Worm (Caenorhabditis elegans) whole organism, midembryonic: ENCODE measurements around the gene acdh-12.
A peak's percentile ranks its signal among the peaks of the same experiment; 100 is the strongest.

Source experiments
- T22C8.4 ChIP-seq: fragments of 200-800 bp; sonication (Bioruptor generic); IDR thresholded peaks from 2 replicates; pipeline ENCODE4 v1.3.6; 2022; ENCODE audit warnings: missing genetic modification characterization, missing compliant biosample characterization
- cog-1 ChIP-seq: sonication (generic microtip); optimal IDR thresholded peaks from 2 replicates; lab custom pipeline; 2016; ENCODE audit warnings: missing genetic modification characterization, missing compliant biosample characterization
- flt-1 ChIP-seq: fragments of 200-800 bp; sonication (Bioruptor generic); IDR thresholded peaks from 2 replicates; pipeline ENCODE4 v1.3.6; 2022; ENCODE audit warnings: missing genetic modification characterization, missing compliant biosample characterization
- klf-2 ChIP-seq: fragments of 200-800 bp; sonication (Bioruptor generic); conservative IDR thresholded peaks from 2 replicates; pipeline ENCODE4 v1.3.6; 2022; ENCODE audit warnings: missing genetic modification reagents, missing genetic modification characterization, missing compliant biosample characterization
- med-1 ChIP-seq: sonication (generic microtip); optimal IDR thresholded peaks from 2 replicates; lab custom pipeline; 2017; ENCODE audit warnings: missing genetic modification characterization, mild to moderate bottlenecking, missing compliant biosample characterization, antibody characterized with exemption, missing genetic modification reagents; ENCODE audit not compliant: insufficient read depth
- ref-1 ChIP-seq: fragments of 200-800 bp; sonication (Bioruptor generic); conservative IDR thresholded peaks from 2 replicates; pipeline ENCODE4 v1.3.6; 2022; ENCODE audit warnings: missing genetic modification reagents, missing genetic modification characterization, missing compliant biosample characterization
- tab-1 ChIP-seq: fragments of 200-800 bp; sonication (Bioruptor generic); IDR thresholded peaks from 2 replicates; pipeline ENCODE4 v1.3.6; 2022; ENCODE audit warnings: missing genetic modification characterization, missing compliant biosample characterization
- ztf-23 ChIP-seq: fragments of 200-800 bp; sonication (Bioruptor generic); IDR thresholded peaks from 2 replicates; pipeline ENCODE4 v1.3.6; 2022; ENCODE audit warnings: missing genetic modification reagents, missing genetic modification characterization, missing compliant biosample characterization
- ztf-29 ChIP-seq: fragments of 200-800 bp; sonication (Bioruptor generic); IDR thresholded peaks from 2 replicates; pipeline ENCODE4 v1.3.6; 2022; ENCODE audit warnings: missing genetic modification reagents, missing genetic modification characterization, missing compliant biosample characterization

The acdh-12 gene

ce11 chrII:7204951-7205350 is 9.5 kb upstream of the acdh-12 start, which contains the start of gene srd-58:
TSS of gene srd-58 (minus strand) at chrII:7205051.
- TF ChIP-seq med-1 (GFP tag; lab: Kevin White, UChicago): no peak
- TF ChIP-seq ztf-29 (GFP tag; lab: Robert Waterston, UW): no peak
- no peak for TF ChIP-seq ztf-23
- TF ChIP-seq tab-1 (GFP tag; lab: Robert Waterston, UW): no peak
- no peak for TF ChIP-seq cog-1
- TF ChIP-seq ref-1 (GFP tag; lab: Robert Waterston, UW): no peak
- no peak for TF ChIP-seq flt-1 (GFP tag; lab: Robert Waterston, UW)
- TF ChIP-seq klf-2: no peak
- TF ChIP-seq T22C8.4 (GFP tag; lab: Robert Waterston, UW): no peak

- no peak for TF ChIP-seq cog-1
- TF ChIP-seq klf-2: no peak
- no peak for TF ChIP-seq T22C8.4 (GFP tag; lab: Robert Waterston, UW)
- no peak for TF ChIP-seq med-1 (GFP tag; lab: Kevin White, UChicago)
- no peak for TF ChIP-seq tab-1 (GFP tag; lab: Robert Waterston, UW)
- TF ChIP-seq flt-1 (GFP tag; lab: Robert Waterston, UW): no peak
- no peak for TF ChIP-seq ztf-29 (GFP tag; lab: Robert Waterston, UW)
- TF ChIP-seq ztf-23: no peak
- TF ChIP-seq ref-1 (GFP tag; lab: Robert Waterston, UW): no peak
Observed at ce11 chrII:7203110-7203509, 7.7 kb upstream of the acdh-12 start, which contains the start of gene srd-56. TSS of gene srd-56 (minus strand) at chrII:7203210.

ce11 chrII:7200051-7200599 is 4.7 kb upstream of the acdh-12 start, which contains the start of gene pcrg-1:
TSS of gene pcrg-1 (plus strand) at chrII:7200549.
- peak; percentile 94 for TF ChIP-seq ztf-23
- peak; percentile 74 for TF ChIP-seq cog-1
- peak; percentile 92 for TF ChIP-seq T22C8.4 (GFP tag; lab: Robert Waterston, UW)
- TF ChIP-seq ztf-29 (GFP tag; lab: Robert Waterston, UW): peak; percentile 85
- TF ChIP-seq tab-1 (GFP tag; lab: Robert Waterston, UW): peak; percentile 96
- peak; percentile 82 for TF ChIP-seq ref-1 (GFP tag; lab: Robert Waterston, UW)
- peak; percentile 86 for TF ChIP-seq klf-2
- peak; percentile 61 for TF ChIP-seq med-1 (GFP tag; lab: Kevin White, UChicago)
- TF ChIP-seq flt-1 (GFP tag; lab: Robert Waterston, UW): peak; percentile 95

DNA sequence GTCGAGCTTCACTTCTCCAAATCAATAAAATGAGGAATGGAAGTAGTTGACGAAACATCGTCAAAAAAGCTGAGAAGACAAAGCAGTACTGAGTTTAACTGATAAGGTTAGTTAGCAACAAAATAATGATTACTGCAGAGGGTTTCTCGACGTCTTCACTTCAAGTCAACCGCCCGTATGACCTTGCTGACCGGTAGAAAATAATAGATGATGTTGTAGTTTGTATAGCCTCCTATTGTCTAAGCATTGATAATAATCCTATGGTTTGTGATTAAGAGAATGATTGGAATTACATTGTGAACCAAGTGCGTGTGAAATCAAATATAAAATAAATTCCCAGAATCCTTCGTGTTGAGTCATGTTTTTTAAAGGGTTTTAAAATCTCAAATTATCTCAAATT is 3.9 kb upstream of the acdh-12 start, which contains the start of gene E04F6.6:
E04F6.6 (minus strand) TSS at position 258 of the 400 bp plus-strand sequence.
- TF ChIP-seq flt-1 (GFP tag; lab: Robert Waterston, UW) (no peak), ref-1 (GFP tag; lab: Robert Waterston, UW) (no peak), cog-1 (no peak), tab-1 (GFP tag; lab: Robert Waterston, UW) (no peak), med-1 (GFP tag; lab: Kevin White, UChicago) (no peak), ztf-23 (no peak), T22C8.4 (GFP tag; lab: Robert Waterston, UW) (no peak), ztf-29 (GFP tag; lab: Robert Waterston, UW) (no peak)

- TF ChIP-seq ref-1 (GFP tag; lab: Robert Waterston, UW) (no peak), tab-1 (GFP tag; lab: Robert Waterston, UW) (no peak), ztf-29 (GFP tag; lab: Robert Waterston, UW) (no peak), T22C8.4 (GFP tag; lab: Robert Waterston, UW) (no peak), flt-1 (GFP tag; lab: Robert Waterston, UW) (no peak), klf-2 (no peak), ztf-23 (no peak), med-1 (GFP tag; lab: Kevin White, UChicago) (no peak), cog-1 (no peak)
Observed at ce11 chrII:7197434-7197833, 2.0 kb upstream of the acdh-12 start.

DNA sequence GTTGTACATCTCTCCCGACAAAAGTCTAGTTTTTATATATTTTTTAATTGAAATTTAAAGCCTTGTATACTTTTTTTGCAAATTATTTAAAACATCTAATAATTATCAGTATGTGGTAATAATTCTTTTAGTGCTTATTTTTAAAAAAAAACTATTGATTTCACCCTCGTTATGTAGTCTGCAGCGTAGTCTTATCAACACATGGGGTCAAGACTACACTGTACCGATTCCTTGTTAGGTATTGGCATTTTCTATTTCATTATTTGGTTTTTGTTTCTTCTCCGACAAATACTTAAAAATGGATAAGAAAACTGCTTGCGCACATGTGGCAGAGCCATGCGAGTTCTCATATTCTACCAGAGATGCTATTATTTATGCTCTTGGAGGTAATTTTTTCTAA is 599 bp upstream of the acdh-12 start, which contains the start of gene maoc-1:
maoc-1 (plus strand) TSS at position 237 of the 400 bp plus-strand sequence.
- TF ChIP-seq ztf-29 (GFP tag; lab: Robert Waterston, UW) (no peak), ztf-23 (no peak), ref-1 (GFP tag; lab: Robert Waterston, UW) (no peak), T22C8.4 (GFP tag; lab: Robert Waterston, UW) (no peak), cog-1 (no peak), tab-1 (GFP tag; lab: Robert Waterston, UW) (no peak), klf-2 (no peak), flt-1 (GFP tag; lab: Robert Waterston, UW) (no peak), med-1 (GFP tag; lab: Kevin White, UChicago) (no peak)

ce11 chrII:7189120-7189519 is 6.3 kb downstream of the acdh-12 start, which contains the start of gene E04F6.4:
TSS of gene E04F6.4 (plus strand) at chrII:7189420.
- TF ChIP-seq klf-2 (no peak), tab-1 (GFP tag; lab: Robert Waterston, UW) (no peak), ztf-23 (no peak), T22C8.4 (GFP tag; lab: Robert Waterston, UW) (no peak), ztf-29 (GFP tag; lab: Robert Waterston, UW) (no peak), flt-1 (GFP tag; lab: Robert Waterston, UW) (no peak), ref-1 (GFP tag; lab: Robert Waterston, UW) (no peak), med-1 (GFP tag; lab: Kevin White, UChicago) (no peak), cog-1 (no peak)

- TF ChIP-seq klf-2 (no peak), med-1 (GFP tag; lab: Kevin White, UChicago) (no peak), ztf-23 (no peak), ztf-29 (GFP tag; lab: Robert Waterston, UW) (no peak), ref-1 (GFP tag; lab: Robert Waterston, UW) (no peak), T22C8.4 (GFP tag; lab: Robert Waterston, UW) (no peak), flt-1 (GFP tag; lab: Robert Waterston, UW) (no peak), tab-1 (GFP tag; lab: Robert Waterston, UW) (no peak), cog-1 (no peak)
Observed at ce11 chrII:7187110-7187509, 8.3 kb downstream of the acdh-12 start, which contains the start of gene C27H5.6. TSS of gene C27H5.6 (minus strand) at chrII:7187210.

DNA sequence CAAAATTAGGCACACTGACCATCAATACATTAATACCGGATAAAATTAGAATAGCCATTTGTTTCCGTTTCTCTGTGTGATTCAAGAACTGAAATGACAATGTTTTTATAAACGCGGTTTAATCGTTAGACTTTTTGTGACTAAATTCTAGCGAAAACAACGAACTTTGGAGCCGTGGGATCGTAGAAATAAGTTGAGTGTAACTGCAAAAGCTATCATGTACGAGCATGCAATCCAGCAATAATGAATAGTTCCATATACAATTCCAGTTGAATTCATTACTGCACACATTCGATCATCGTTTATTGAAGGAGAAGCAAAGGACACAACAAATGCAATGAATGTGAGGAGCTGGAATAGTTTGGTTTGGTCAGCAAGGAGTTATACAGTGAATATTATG is 9.3 kb downstream of the acdh-12 start:
- no peak for TF ChIP-seq med-1 (GFP tag; lab: Kevin White, UChicago)
- TF ChIP-seq T22C8.4 (GFP tag; lab: Robert Waterston, UW): no peak
- no peak for TF ChIP-seq ztf-29 (GFP tag; lab: Robert Waterston, UW)
- no peak for TF ChIP-seq tab-1 (GFP tag; lab: Robert Waterston, UW)
- TF ChIP-seq ref-1 (GFP tag; lab: Robert Waterston, UW): no peak
- no peak for TF ChIP-seq cog-1
- TF ChIP-seq flt-1 (GFP tag; lab: Robert Waterston, UW): no peak
- no peak for TF ChIP-seq ztf-23
- TF ChIP-seq klf-2: no peak
